Worm (Caenorhabditis elegans): ENCODE measurements around the gene srt-15.

- TF ChIP-seq pha-4 (tag; optimal IDR thresholded peaks at IDR 0.05) (no peak), ham-2 (GFP tag; optimal IDR thresholded peaks at IDR 0.05) (no peak), unc-39 (tag; optimal IDR thresholded peaks at IDR 0.05) (no peak), nhr-12 (tag; optimal IDR thresholded peaks at IDR 0.05) (no peak), lin-13 (tag; optimal IDR thresholded peaks at IDR 0.05) (no peak), elt-3 (tag; optimal IDR thresholded peaks at IDR 0.05) (no peak), ces-1 (GFP tag; optimal IDR thresholded peaks at IDR 0.05) (no peak), tbx-8 (GFP tag; optimal IDR thresholded peaks at IDR 0.05) (no peak), ztf-11 (tag; optimal IDR thresholded peaks at IDR 0.05) (no peak), snpc-4 (tag; optimal IDR thresholded peaks at IDR 0.05) (no peak), nhr-76 (tag; optimal IDR thresholded peaks at IDR 0.05) (no peak), nhr-2 (tag; optimal IDR thresholded peaks at IDR 0.05) (no peak), unc-62 (GFP tag; optimal IDR thresholded peaks at IDR 0.05) (no peak)
Measured at ce11 chrV:3017930-3018329, 44.0 kb downstream of the srt-15 start.

Measured in whole organism, mixed stage, embryonic.